Worm (Caenorhabditis elegans): ENCODE measurements around the gene ric-7.

ric-7 gene

DNA sequence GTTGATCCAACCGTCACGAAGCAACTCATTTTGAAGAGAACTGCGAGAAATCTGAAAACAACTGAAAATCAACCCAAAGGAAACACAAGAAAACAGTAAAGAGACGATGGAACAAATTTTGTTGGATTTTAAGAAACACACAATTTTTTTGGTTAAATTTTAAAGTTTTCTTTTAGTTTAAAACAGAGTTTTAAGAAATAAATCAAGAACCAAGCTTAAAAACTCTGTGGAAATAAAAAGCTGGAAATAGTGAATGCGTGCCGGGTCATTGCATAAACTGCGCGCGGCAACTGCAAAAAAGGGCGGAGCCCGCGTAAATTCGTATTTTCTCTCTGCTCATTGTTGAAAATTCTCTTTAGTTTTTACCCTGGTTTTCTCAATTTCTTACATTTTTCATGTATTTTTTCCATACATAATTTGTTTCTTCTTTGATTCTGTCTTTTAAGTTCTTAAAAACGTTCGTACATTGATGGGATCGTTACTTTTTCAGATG is 43.7 kb downstream of the ric-7 start, which contains the start of the genes algn-13 and R10D12.13 (continued):
- TF ChIP-seq him-1 (tag; optimal IDR thresholded peaks at IDR 0.05) (no peak), attf-5 (GFP tag; optimal IDR thresholded peaks at IDR 0.05) (peak; percentile 54), F49E8.2 (tag; optimal IDR thresholded peaks at IDR 0.05; ENCODE audit: insufficient read depth) (peak; percentile 57), ceh-58 (GFP tag; IDR thresholded peaks at IDR 0.05) (no peak), F33H1.4 (GFP tag; IDR thresholded peaks at IDR 0.05) (peak; percentile 59), somi-1 (GFP tag; optimal IDR thresholded peaks at IDR 0.05) (no peak), dpl-1 (GFP tag; optimal IDR thresholded peaks at IDR 0.05) (peak; percentile 51), Y53F4B.3 (GFP tag; IDR thresholded peaks at IDR 0.05) (no peak), egl-44 (GFP tag; IDR thresholded peaks at IDR 0.05) (no peak), pha-4 (tag; optimal IDR thresholded peaks at IDR 0.05) (no peak), B0019.2 (GFP tag; conservative IDR thresholded peaks at IDR 0.05) (no peak), ZK185.1 (tag; optimal IDR thresholded peaks at IDR 0.05; ENCODE audit: poor library complexity, severe bottlenecking) (peak; percentile 79), zfh-2 (GFP tag; conservative IDR thresholded peaks at IDR 0.05) (no peak), F23B12.7 (tag; optimal IDR thresholded peaks at IDR 0.05; ENCODE audit: insufficient read depth) (peak; percentile 31), tlf-1 (GFP tag; optimal IDR thresholded peaks at IDR 0.05) (peak; percentile 41), lin-35 (GFP tag; optimal IDR thresholded peaks at IDR 0.05) (peak in 2 of 3 experiments; percentile 16 to 68), chd-7 (tag; optimal IDR thresholded peaks at IDR 0.05) (no peak), aptf-2 (GFP tag; conservative IDR thresholded peaks at IDR 0.05) (no peak), snpc-4 (GFP tag; optimal IDR thresholded peaks at IDR 0.05) (peak; percentile 65), snpc-4 (tag; optimal IDR thresholded peaks at IDR 0.05) (peak in 3 of 4 experiments; percentile 54 to 84 (median 57)), C17E4.6 (GFP tag; IDR thresholded peaks at IDR 0.05) (no peak), let-526 (GFP tag; IDR thresholded peaks at IDR 0.05) (no peak), bed-1 (GFP tag; IDR thresholded peaks at IDR 0.05) (no peak), madf-8 (GFP tag; conservative IDR thresholded peaks at IDR 0.05) (peak; percentile 76), nhr-90 (tag; optimal IDR thresholded peaks at IDR 0.05) (no peak), nfyb-1 (GFP tag; IDR thresholded peaks at IDR 0.05) (peak; percentile 37; the same call in 1 of the 2 replicates), mes-4 (tag; optimal IDR thresholded peaks at IDR 0.05) (no peak), rpc-1 (optimal IDR thresholded peaks at IDR 0.05) (peak; percentile 44), rpc-1 (tag; optimal IDR thresholded peaks at IDR 0.05) (no peak), ceh-100 (GFP tag; IDR thresholded peaks at IDR 0.05) (peak; percentile 76), ets-4 (GFP tag; optimal IDR thresholded peaks at IDR 0.05) (no peak), B0035.1 (tag; optimal IDR thresholded peaks at IDR 0.05) (no peak), ceh-91 (GFP tag; IDR thresholded peaks at IDR 0.05) (peak; percentile 67), let-607 (tag; optimal IDR thresholded peaks at IDR 0.05) (no peak), ztf-28 (GFP tag; IDR thresholded peaks at IDR 0.05) (0 out of 2 replicates have a peak, but pooled peaks have one; percentile 34), Y67H2A.10 (GFP tag; conservative IDR thresholded peaks at IDR 0.05) (no peak), akir-1 (GFP tag; optimal IDR thresholded peaks at IDR 0.05) (no peak), ztf-22 (GFP tag; optimal IDR thresholded peaks at IDR 0.05) (no peak), rcor-1 (GFP tag; IDR thresholded peaks at IDR 0.05) (peak; percentile 57; the same call in 1 of the 2 replicates), C06A6.2 (GFP tag; conservative IDR thresholded peaks at IDR 0.05) (peak; percentile 49; the same call in 1 of the 2 replicates), ztf-6 (GFP tag; IDR thresholded peaks at IDR 0.05) (no peak), snpc-1.1 (tag; optimal IDR thresholded peaks at IDR 0.05; ENCODE audit: insufficient read depth) (peak; percentile 82), fkh-3 (tag; optimal IDR thresholded peaks at IDR 0.05) (no peak), attf-6 (GFP tag; IDR thresholded peaks at IDR 0.05) (no peak), gei-17 (GFP tag; optimal IDR thresholded peaks at IDR 0.05) (no peak), lsy-27 (tag; optimal IDR thresholded peaks at IDR 0.05; ENCODE audit: borderline replicate concordance, insufficient read depth) (no peak), lin-40 (tag; optimal IDR thresholded peaks at IDR 0.05) (no peak), F57C9.4 (tag; optimal IDR thresholded peaks at IDR 0.05) (no peak)

Data from whole organism, young adult.